Fruit fly (Drosophila melanogaster): ENCODE data around the gene Jon65Aii.

Jon65Aii gene

DNA sequence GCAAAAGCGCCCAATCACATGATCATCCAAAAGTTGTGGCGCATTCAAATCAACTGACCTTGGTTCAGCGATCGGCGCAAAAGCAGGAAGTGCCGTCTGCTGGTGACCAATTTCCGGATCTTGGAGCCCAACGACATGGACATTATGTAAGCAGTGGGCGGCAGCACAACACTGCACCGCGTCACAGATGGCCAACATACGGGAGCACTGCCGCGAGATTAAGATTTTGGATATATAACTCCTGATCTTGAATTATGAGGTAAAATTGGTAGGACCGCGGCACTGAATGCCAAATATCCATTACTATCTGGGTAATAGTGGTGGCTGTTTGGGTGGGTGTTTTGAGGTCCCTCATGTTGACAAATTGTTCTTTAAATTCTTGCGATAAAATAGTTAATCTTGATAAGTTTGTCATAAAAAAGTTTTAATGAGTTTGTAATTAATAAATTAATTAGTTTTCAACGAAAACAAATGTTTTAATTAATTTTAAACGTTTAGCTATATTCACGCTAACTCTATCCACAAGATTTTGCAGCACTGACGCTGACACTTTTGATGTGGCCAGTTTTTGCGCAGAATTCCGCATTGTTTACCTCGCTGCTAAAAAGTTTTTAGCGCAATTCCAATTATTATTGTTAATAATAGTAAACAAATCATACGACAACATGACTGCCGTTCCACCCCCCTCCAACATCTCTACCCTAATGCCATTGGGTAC lies 23.0 kb downstream of the Jon65Aii start, which contains the start of the genes CG13295 and CG6610 (continued):
- TF ChIP-seq MBD-R2 (GFP tag; IDR thresholded peaks at IDR 0.05) (peak; percentile 68), CG9876 (GFP tag; optimal IDR thresholded peaks at IDR 0.05) (no peak), CG4854 (GFP tag; optimal IDR thresholded peaks at IDR 0.05) (peak; percentile 16), ATbp (GFP tag; optimal IDR thresholded peaks at IDR 0.05) (no peak), CG8388 (GFP tag; optimal IDR thresholded peaks at IDR 0.05) (peak; percentile 7), E2f1 (GFP tag; IDR thresholded peaks at IDR 0.05) (no peak), CG10959 (GFP tag; IDR thresholded peaks at IDR 0.05) (no peak), D19B (GFP tag; optimal IDR thresholded peaks at IDR 0.05) (peak; percentile 41), pzg (GFP tag; optimal IDR thresholded peaks at IDR 0.05) (peak; percentile 39), sob (GFP tag; IDR thresholded peaks at IDR 0.05) (peak; percentile 41; the same call in 1 of the 2 replicates), ara (GFP tag; IDR thresholded peaks at IDR 0.05) (no peak), Dad (GFP tag; optimal IDR thresholded peaks at IDR 0.05) (peak; percentile 20), Rfx (GFP tag; IDR thresholded peaks at IDR 0.05) (peak; percentile 72), cato (GFP tag; optimal IDR thresholded peaks at IDR 0.05; ENCODE audit: borderline replicate concordance) (no peak), seq (GFP tag; IDR thresholded peaks at IDR 0.05) (no peak), CG32772 (GFP tag; IDR thresholded peaks at IDR 0.05) (0 out of 2 replicates have a peak, but pooled peaks have one; percentile 28), wdn (GFP tag; IDR thresholded peaks at IDR 0.05) (no peak), tgo (GFP tag; IDR thresholded peaks at IDR 0.05) (no peak; the same call in 2 of the 3 replicates), Fer2 (tag; optimal IDR thresholded peaks at IDR 0.05) (peak; percentile 65), corto (GFP tag; optimal IDR thresholded peaks at IDR 0.05) (no peak), tin (GFP tag; optimal IDR thresholded peaks at IDR 0.05) (peak; percentile 57), CG4282 (GFP tag; optimal IDR thresholded peaks at IDR 0.05) (no peak), CG15696 (tag; optimal IDR thresholded peaks at IDR 0.05) (peak; percentile 72), H15 (GFP tag; IDR thresholded peaks at IDR 0.05) (peak; percentile 20; the same call in 1 of the 3 replicates), Nf-YC (tag; optimal IDR thresholded peaks at IDR 0.05) (peak; percentile 60), ranshi (GFP tag; IDR thresholded peaks at IDR 0.05) (peak; percentile 33; the same call in 1 of the 2 replicates), sens (GFP tag) (peak; percentile 90), CG30403 (GFP tag; optimal IDR thresholded peaks at IDR 0.05) (peak; percentile 79), CG3838 (GFP tag; optimal IDR thresholded peaks at IDR 0.05) (peak; percentile 15), CG13123 (GFP tag; optimal IDR thresholded peaks at IDR 0.05) (no peak), CG32532 (GFP tag; IDR thresholded peaks at IDR 0.05) (peak; percentile 65), mld (GFP tag; IDR thresholded peaks at IDR 0.05; ENCODE audit: partially characterized antibody) (no peak), Kr (GFP tag; optimal IDR thresholded peaks at IDR 0.05) (no peak), maf-S (GFP tag; optimal IDR thresholded peaks at IDR 0.05) (no peak), jumu (GFP tag; optimal IDR thresholded peaks at IDR 0.05) (peak; percentile 32), ato (GFP tag; IDR thresholded peaks at IDR 0.05; ENCODE audit: partially characterized antibody) (no peak), CG1832 (GFP tag; optimal IDR thresholded peaks at IDR 0.05) (no peak), CG1529 (GFP tag; optimal IDR thresholded peaks at IDR 0.05) (peak; percentile 29), CG3281 (GFP tag; optimal IDR thresholded peaks at IDR 0.05) (peak; percentile 56), CG7786 (GFP tag; optimal IDR thresholded peaks at IDR 0.05) (peak; percentile 25), CG2678 (tag; optimal IDR thresholded peaks at IDR 0.05) (peak; percentile 76), CrebB (tag; optimal IDR thresholded peaks at IDR 0.05) (peak; percentile 23), sim (GFP tag; IDR thresholded peaks at IDR 0.05) (no peak), CG12769 (tag; optimal IDR thresholded peaks at IDR 0.05) (no peak), CG11504 (tag; optimal IDR thresholded peaks at IDR 0.05) (peak; percentile 64), crc (GFP tag; optimal IDR thresholded peaks at IDR 0.05) (no peak), ham (GFP tag; IDR thresholded peaks at IDR 0.05) (no peak), aop (GFP tag; IDR thresholded peaks at IDR 0.05) (no peak), CG16779 (GFP tag; IDR thresholded peaks at IDR 0.05) (no peak), az2 (GFP tag; optimal IDR thresholded peaks at IDR 0.05) (peak; percentile 27), E2f2 (GFP tag; IDR thresholded peaks at IDR 0.05) (peak; percentile 40; the same call in 1 of the 2 replicates)

Data from whole organism, embryonic.